Fruit fly (Drosophila melanogaster) whole organism, embryonic: ENCODE measurements around the gene Zip88E.

Source experiments
- Bdp1 ChIP-seq: fragments of 200-800 bp; sonication (Bioruptor generic); optimal IDR thresholded peaks from 3 replicates; lab custom pipeline; 2016; ENCODE audit warnings: missing biosample characterization, missing genetic modification characterization
- BtbVII ChIP-seq: fragments of 200-800 bp; sonication (Bioruptor generic); optimal IDR thresholded peaks from 3 replicates; lab custom pipeline; 2017; ENCODE audit warnings: missing biosample characterization, mild to moderate bottlenecking, missing genetic modification characterization
- CG10267 ChIP-seq: fragments of 200-800 bp; sonication (Bioruptor generic); optimal IDR thresholded peaks from 2 replicates; lab custom pipeline; 2018; ENCODE audit warnings: missing biosample characterization, mild to moderate bottlenecking, missing genetic modification characterization, moderate library complexity
- CG11247 ChIP-seq: fragments of 200-800 bp; sonication (Bioruptor generic); IDR thresholded peaks from 2 replicates; pipeline ENCODE4 v1.3.6; 2022; ENCODE audit warnings: missing biosample characterization, missing genetic modification characterization
- CG12391 ChIP-seq: fragments of 200-800 bp; sonication (Bioruptor generic); optimal IDR thresholded peaks from 3 replicates; lab custom pipeline; 2018; ENCODE audit warnings: missing biosample characterization, mild to moderate bottlenecking, missing genetic modification characterization, moderate library complexity
- CG13123 ChIP-seq: fragments of 200-800 bp; sonication (Bioruptor generic); optimal IDR thresholded peaks from 2 replicates; lab custom pipeline; 2016; ENCODE audit warnings: missing biosample characterization, missing genetic modification characterization
- CG16815 ChIP-seq: fragments of 200-800 bp; sonication (Bioruptor generic); optimal IDR thresholded peaks from 3 replicates; lab custom pipeline; 2017; ENCODE audit warnings: missing biosample characterization, mild to moderate bottlenecking, missing genetic modification characterization
- CG18262 ChIP-seq: fragments of 200-800 bp; optimal IDR thresholded peaks from 3 replicates; lab custom pipeline; 2019; ENCODE audit warnings: missing biosample characterization, mild to moderate bottlenecking, missing genetic modification characterization, moderate library complexity
- CG18764 ChIP-seq: fragments of 200-800 bp; sonication (Bioruptor generic); optimal IDR thresholded peaks from 3 replicates; lab custom pipeline; 2016; ENCODE audit warnings: missing biosample characterization, missing genetic modification characterization
- CG2678 ChIP-seq: fragments of 200-800 bp; sonication (Bioruptor generic); optimal IDR thresholded peaks from 3 replicates; lab custom pipeline; 2019; ENCODE audit warnings: missing biosample characterization, mild to moderate bottlenecking, missing genetic modification characterization, moderate library complexity
- CG33557 ChIP-seq: fragments of 200-800 bp; sonication (Bioruptor generic); optimal IDR thresholded peaks from 2 replicates; lab custom pipeline; 2019; ENCODE audit warnings: missing biosample characterization, mild to moderate bottlenecking, missing genetic modification characterization, moderate library complexity
- CG34422 ChIP-seq: fragments of 200-800 bp; sonication (Bioruptor generic); IDR thresholded peaks from 3 replicates; pipeline ENCODE4 v1.3.6; 2022; ENCODE audit warnings: missing biosample characterization, missing genetic modification characterization
- CG3838 ChIP-seq: fragments of 200-800 bp; sonication (Bioruptor generic); optimal IDR thresholded peaks from 3 replicates; lab custom pipeline; 2016; ENCODE audit warnings: missing biosample characterization, missing genetic modification characterization
- CG4404 ChIP-seq: fragments of 200-800 bp; sonication (Bioruptor generic); IDR thresholded peaks from 2 replicates; pipeline ENCODE4 v1.3.6; 2022; ENCODE audit warnings: missing biosample characterization, missing genetic modification characterization
- CG4424 ChIP-seq: fragments of 200-800 bp; sonication (Bioruptor generic); optimal IDR thresholded peaks from 3 replicates; lab custom pipeline; 2016; ENCODE audit warnings: missing biosample characterization, missing genetic modification characterization
- CG6272 ChIP-seq: fragments of 200-800 bp; sonication (Bioruptor generic); IDR thresholded peaks from 2 replicates; pipeline ENCODE4 v1.3.6; 2022; ENCODE audit warnings: missing biosample characterization, missing genetic modification characterization
- CG6854 ChIP-seq: fragments of 200-800 bp; sonication (Bioruptor generic); optimal IDR thresholded peaks from 3 replicates; lab custom pipeline; 2017; ENCODE audit warnings: missing biosample characterization, mild to moderate bottlenecking, missing genetic modification characterization
- CG7372 ChIP-seq: fragments of 200-800 bp; sonication (Bioruptor generic); IDR thresholded peaks from 2 replicates; pipeline ENCODE4 v1.3.6; 2022; ENCODE audit warnings: missing biosample characterization, missing genetic modification characterization
- CG7786 ChIP-seq: fragments of 200-800 bp; sonication (Bioruptor generic); optimal IDR thresholded peaks from 2 replicates; lab custom pipeline; 2016; ENCODE audit warnings: missing biosample characterization, missing genetic modification characterization
- CG8089 ChIP-seq: fragments of 200-800 bp; sonication (Bioruptor generic); optimal IDR thresholded peaks from 3 replicates; lab custom pipeline; 2016; ENCODE audit warnings: missing biosample characterization, missing genetic modification characterization
- CG8290 ChIP-seq, 3 experiments: fragments of 200-800 bp; sonication (Bioruptor generic); optimal IDR thresholded peaks; 2 replicates each; lab custom pipeline; 2016 to 2019; ENCODE audit warnings: missing biosample characterization in 3 of 3, missing genetic modification characterization in 3 of 3, mild to moderate bottlenecking in 2 of 3, moderate library complexity in 1 of 3
- Dek ChIP-seq: fragments of 200-800 bp; sonication (Bioruptor generic); optimal IDR thresholded peaks from 3 replicates; lab custom pipeline; 2019; ENCODE audit warnings: missing biosample characterization, mild to moderate bottlenecking, missing genetic modification characterization, moderate library complexity
- Drgx ChIP-seq: fragments of 200-800 bp; sonication (Bioruptor generic); IDR thresholded peaks from 2 replicates; pipeline ENCODE4 v1.3.6; 2022; ENCODE audit warnings: missing biosample characterization, missing genetic modification characterization
- Eip74EF ChIP-seq, 2 experiments: fragments of 200-800 bp in 1 of 2; fragments of >200 bp in 1 of 2; sonication (Bioruptor generic) in 1 of 2; optimal IDR thresholded peaks; 2 replicates each; lab custom pipeline; 2017 to 2019; ENCODE audit warnings: missing biosample characterization in 2 of 2, missing genetic modification characterization in 2 of 2, mild to moderate bottlenecking in 1 of 2, moderate library complexity in 1 of 2
- Hr78 ChIP-seq, 2 experiments: fragments of 200-800 bp in 1 of 2; fragments of >200 bp in 1 of 2; sonication (Bioruptor generic) in 1 of 2; optimal IDR thresholded peaks; 2 replicates each; lab custom pipeline; 2017 to 2019; ENCODE audit warnings: missing biosample characterization in 2 of 2, missing genetic modification characterization in 2 of 2, mild to moderate bottlenecking in 1 of 2, moderate library complexity in 1 of 2
- Lim3 ChIP-seq: fragments of 200-800 bp; sonication (Bioruptor generic); IDR thresholded peaks from 2 replicates; pipeline ENCODE4 v1.3.6; 2022; ENCODE audit warnings: missing biosample characterization, missing genetic modification characterization
- NfI ChIP-seq: fragments of 200-800 bp; sonication (Bioruptor generic); optimal IDR thresholded peaks from 3 replicates; lab custom pipeline; 2018; ENCODE audit warnings: missing biosample characterization, mild to moderate bottlenecking, missing genetic modification characterization, moderate library complexity
- Oli ChIP-seq: fragments of 200-800 bp; sonication (Bioruptor generic); optimal IDR thresholded peaks from 2 replicates; lab custom pipeline; 2018; ENCODE audit warnings: missing biosample characterization, mild to moderate bottlenecking, missing genetic modification characterization, moderate library complexity
- Pdp1 ChIP-seq, 2 experiments: fragments of 200-800 bp; sonication (Bioruptor generic); optimal IDR thresholded peaks; 3 replicates each; lab custom pipeline; 2016; ENCODE audit warnings: missing biosample characterization in 2 of 2, missing genetic modification characterization in 2 of 2, mild to moderate bottlenecking in 1 of 2, moderate library complexity in 1 of 2
- Xbp1 ChIP-seq: fragments of 200-800 bp; sonication (Bioruptor generic); optimal IDR thresholded peaks from 3 replicates; lab custom pipeline; 2016; ENCODE audit warnings: missing biosample characterization, mild to moderate bottlenecking, missing genetic modification characterization
- YL-1 ChIP-seq: fragments of 200-800 bp; sonication (Bioruptor generic); optimal IDR thresholded peaks from 3 replicates; lab custom pipeline; 2017; ENCODE audit warnings: missing biosample characterization, mild to moderate bottlenecking, missing genetic modification characterization
- ac ChIP-seq: fragments of 200-800 bp; sonication (Bioruptor generic); optimal IDR thresholded peaks from 3 replicates; lab custom pipeline; 2017; ENCODE audit warnings: missing biosample characterization, mild to moderate bottlenecking, missing genetic modification characterization
- ara ChIP-seq: fragments of 200-800 bp; sonication (Bioruptor generic); IDR thresholded peaks from 2 replicates; pipeline ENCODE4 v1.3.6; 2022; ENCODE audit warnings: missing biosample characterization, missing genetic modification characterization
- cato ChIP-seq: fragments of 200-800 bp; sonication (Bioruptor generic); optimal IDR thresholded peaks from 2 replicates; lab custom pipeline; 2016; ENCODE audit warnings: missing biosample characterization, missing genetic modification characterization, borderline replicate concordance
- dmrt11E ChIP-seq: fragments of 200-800 bp; sonication (Bioruptor generic); optimal IDR thresholded peaks from 3 replicates; lab custom pipeline; 2018; ENCODE audit warnings: missing biosample characterization, mild to moderate bottlenecking, missing genetic modification characterization, moderate library complexity
- fd102C ChIP-seq: fragments of 200-800 bp; sonication (Bioruptor generic); optimal IDR thresholded peaks from 2 replicates; lab custom pipeline; 2018; ENCODE audit warnings: missing biosample characterization, mild to moderate bottlenecking, missing genetic modification characterization, moderate library complexity
- inv ChIP-seq: fragments of 200-800 bp; sonication (Bioruptor generic); IDR thresholded peaks from 2 replicates; pipeline ENCODE4 v1.3.6; 2022; ENCODE audit warnings: missing biosample characterization, missing genetic modification characterization; ENCODE audit not compliant: partially characterized antibody
- nerfin-1 ChIP-seq: fragments of 200-800 bp; sonication (Bioruptor generic); optimal IDR thresholded peaks from 3 replicates; lab custom pipeline; 2019; ENCODE audit warnings: missing biosample characterization, mild to moderate bottlenecking, missing genetic modification characterization, moderate library complexity
- pum ChIP-seq: fragments of 200-800 bp; sonication (Bioruptor generic); optimal IDR thresholded peaks from 2 replicates; lab custom pipeline; 2016; ENCODE audit warnings: missing biosample characterization, missing genetic modification characterization
- scrt ChIP-seq: fragments of 200-800 bp; sonication (Bioruptor generic); optimal IDR thresholded peaks from 2 replicates; lab custom pipeline; 2018; ENCODE audit warnings: missing biosample characterization, mild to moderate bottlenecking, missing genetic modification characterization, moderate library complexity
- sisA ChIP-seq: fragments of 200-800 bp; sonication (Bioruptor generic); IDR thresholded peaks from 2 replicates; pipeline ENCODE4 v1.3.6; 2022; ENCODE audit warnings: missing biosample characterization, missing genetic modification characterization
- slbo ChIP-seq: fragments of 200-800 bp; sonication (Bioruptor generic); IDR thresholded peaks from 2 replicates; pipeline ENCODE4 v1.3.6; 2022; ENCODE audit warnings: missing biosample characterization, missing genetic modification characterization
- slp2 ChIP-seq: fragments of 200-800 bp; sonication (Bioruptor generic); optimal IDR thresholded peaks from 2 replicates; lab custom pipeline; 2016; ENCODE audit warnings: missing biosample characterization, missing genetic modification characterization
- tap ChIP-seq: fragments of 200-800 bp; optimal IDR thresholded peaks from 3 replicates; lab custom pipeline; 2019; ENCODE audit warnings: missing biosample characterization, mild to moderate bottlenecking, missing genetic modification characterization, moderate library complexity
- tio ChIP-seq: fragments of 200-800 bp; sonication (Bioruptor generic); optimal IDR thresholded peaks from 2 replicates; lab custom pipeline; 2017; ENCODE audit warnings: missing biosample characterization, missing genetic modification characterization, inconsistent platforms
- wor ChIP-seq: fragments of 200-800 bp; sonication (Bioruptor generic); IDR thresholded peaks from 2 replicates; pipeline ENCODE4 v1.3.6; 2022; ENCODE audit warnings: missing biosample characterization, missing genetic modification characterization
- zfh1 ChIP-seq: fragments of 200-800 bp; sonication (Bioruptor generic); IDR thresholded peaks from 3 replicates; pipeline ENCODE4 v1.3.6; 2022; ENCODE audit warnings: missing biosample characterization, missing genetic modification characterization

Gene Zip88E

DNA sequence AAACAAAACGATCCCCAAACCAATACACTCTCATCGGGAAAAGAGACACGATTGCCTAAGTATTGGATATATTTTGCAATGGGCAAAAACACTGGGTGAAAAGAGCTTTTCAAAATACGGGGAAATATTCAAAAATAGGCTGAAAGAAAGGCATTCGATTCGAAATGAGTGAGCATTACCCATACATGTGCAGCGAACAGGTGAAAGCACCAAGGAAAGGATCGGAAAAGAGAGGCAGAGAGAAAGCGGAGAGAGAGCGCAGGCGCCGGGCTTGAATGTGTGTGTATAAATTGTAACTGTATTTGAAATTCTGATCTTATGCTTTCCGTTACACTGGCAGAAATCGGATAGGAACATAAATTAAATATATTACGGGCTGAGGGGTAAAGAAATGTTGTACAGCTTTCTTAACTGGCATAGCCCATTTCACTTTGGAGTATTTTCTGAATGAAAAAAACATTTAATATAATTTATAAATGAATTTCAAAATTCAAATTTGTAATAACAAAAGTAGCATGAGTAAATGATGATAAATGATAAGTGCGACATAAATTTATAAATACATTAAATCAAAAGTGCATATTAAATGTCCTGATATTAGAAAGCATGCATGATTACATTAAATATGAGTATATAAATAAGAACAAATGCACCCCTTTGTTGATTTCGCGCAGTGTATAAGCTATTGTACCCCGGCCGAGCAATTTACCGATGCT is 12.3 kb downstream of the Zip88E start (continued):
- TF ChIP-seq CG7786 (GFP tag; lab: Kevin White, UChicago) (no peak), BtbVII (GFP tag; lab: Kevin White, UChicago) (peak; percentile 40), wor (GFP tag; lab: Robert Waterston, UW) (peak; percentile 28; the same call in 1 of the 2 replicates), CG2678 (tag; lab: Kevin White, UChicago) (peak; percentile 87), zfh1 (0 out of 3 replicates have a peak, but pooled peaks have one; percentile 46), slp2 (GFP tag; lab: Kevin White, UChicago) (peak; percentile 3), fd102C (GFP tag; lab: Kevin White, UChicago) (no peak), Lim3 (GFP tag; lab: Robert Waterston, UW) (no peak), CG4424 (GFP tag; lab: Kevin White, UChicago) (peak; percentile 79), Xbp1 (GFP tag; lab: Kevin White, UChicago) (peak; percentile 72), CG13123 (peak; percentile 13), CG8290 (GFP tag; optimal IDR thresholded peaks at IDR 0.05; lab: Kevin White, UChicago) (peak; percentile 65), CG8290 (tag; optimal IDR thresholded peaks at IDR 0.05; lab: Kevin White, UChicago) (peak in 1 of 2 experiments; percentile 16), inv (GFP tag; lab: Robert Waterston, UW) (no peak), CG33557 (GFP tag; lab: Kevin White, UChicago) (peak; percentile 74), YL-1 (GFP tag; lab: Kevin White, UChicago) (peak; percentile 19), ac (GFP tag; lab: Kevin White, UChicago) (no peak), pum (GFP tag; lab: Kevin White, UChicago) (peak; percentile 20), Hr78 (GFP tag; optimal IDR thresholded peaks at IDR 0.05; lab: Kevin White, UChicago) (peak in 1 of 2 experiments; percentile 64), NfI (GFP tag; lab: Kevin White, UChicago) (peak; percentile 65), CG18262 (tag; lab: Kevin White, UChicago) (peak; percentile 92), CG8089 (no peak), CG10267 (peak; percentile 76), tap (tag; lab: Kevin White, UChicago) (peak; percentile 43), CG12391 (peak; percentile 80), CG7372 (GFP tag; lab: Robert Waterston, UW) (0 out of 2 replicates have a peak, but pooled peaks have one; percentile 25), Pdp1 (GFP tag; optimal IDR thresholded peaks at IDR 0.05; lab: Kevin White, UChicago) (peak; percentile 15 to 36), Oli (peak; percentile 84), tio (peak; percentile 86), CG11247 (GFP tag; lab: Robert Waterston, UW) (no peak), Dek (tag; lab: Kevin White, UChicago) (peak; percentile 20), dmrt11E (tag; lab: Kevin White, UChicago) (peak; percentile 85), Eip74EF (GFP tag; optimal IDR thresholded peaks at IDR 0.05; lab: Kevin White, UChicago) (peak in 1 of 2 experiments; percentile 67), CG3838 (peak; percentile 5), scrt (GFP tag; lab: Kevin White, UChicago) (peak; percentile 47), CG6854 (peak; percentile 25), nerfin-1 (tag; lab: Kevin White, UChicago) (peak; percentile 69), sisA (GFP tag; lab: Robert Waterston, UW) (peak; percentile 37; the same call in 1 of the 2 replicates), cato (GFP tag; lab: Kevin White, UChicago) (peak; percentile 56), CG16815 (peak; percentile 73), slbo (peak; percentile 51), ara (GFP tag; lab: Robert Waterston, UW) (peak; percentile 55; the same call in 1 of the 2 replicates), CG34422 (0 out of 3 replicates have a peak, but pooled peaks have one; percentile 23), Bdp1 (GFP tag; lab: Kevin White, UChicago) (peak; percentile 6), CG18764 (GFP tag; lab: Kevin White, UChicago) (peak; percentile 55), CG4404 (peak; percentile 38; the same call in 1 of the 2 replicates), CG6272 (GFP tag; lab: Robert Waterston, UW) (no peak), Drgx (peak; percentile 38; the same call in 1 of the 2 replicates)
